Worm (Caenorhabditis elegans) whole organism, L3 larva: ENCODE measurements around the gene F46B3.9.

Experiments used
- nfya-1 ChIP-seq: sonication (generic microtip); optimal IDR thresholded peaks from 2 replicates; lab custom pipeline; 2017; ENCODE audit warnings: missing genetic modification characterization, mild to moderate bottlenecking, missing compliant biosample characterization, antibody characterized with exemption, moderate library complexity; ENCODE audit not compliant: insufficient read depth
- nhr-77 ChIP-seq: fragments of 150-350 bp; optimal IDR thresholded peaks from 2 replicates; lab custom pipeline; 2014; ENCODE audit warnings: missing biosample characterization, missing genetic modification characterization

- no peak for TF ChIP-seq nfya-1 (tag; lab: Kevin White, UChicago)
- no peak for TF ChIP-seq nhr-77
Observed at ce11 chrV:20606617-20607016, 19.3 kb downstream of the F46B3.9 start, which contains the start of gene F46B3.23.
